Worm (Caenorhabditis elegans) whole organism, mixed stage, embryonic: ENCODE results near the gene B0198.2.

ENCODE experiments used
- M03D4.4 ChIP-seq: sonication (generic microtip); optimal IDR thresholded peaks from 2 replicates; lab custom pipeline; 2017; ENCODE audit warnings: mild to moderate bottlenecking, missing genetic modification characterization, missing compliant biosample characterization
- bed-3 ChIP-seq: fragments of 200-800 bp; sonication (Bioruptor generic); optimal IDR thresholded peaks from 3 replicates; lab custom pipeline; 2018; ENCODE audit warnings: mild to moderate bottlenecking, missing genetic modification characterization, moderate library complexity, missing compliant biosample characterization
- blmp-1 ChIP-seq: fragments of 150-350 bp; optimal IDR thresholded peaks from 2 replicates; lab custom pipeline; 2014; ENCODE audit warnings: missing biosample characterization, missing genetic modification characterization
- ceh-39 ChIP-seq: fragments of 150-350 bp; optimal IDR thresholded peaks from 2 replicates; lab custom pipeline; 2014; ENCODE audit warnings: missing biosample characterization, missing genetic modification characterization
- ceh-43 ChIP-seq: fragments of 200-800 bp; sonication (Bioruptor generic); optimal IDR thresholded peaks from 2 replicates; lab custom pipeline; 2018; ENCODE audit warnings: mild to moderate bottlenecking, missing genetic modification characterization, moderate library complexity, missing compliant biosample characterization
- ceh-83 ChIP-seq: fragments of 200-800 bp; sonication (Bioruptor generic); optimal IDR thresholded peaks from 2 replicates; lab custom pipeline; 2018; ENCODE audit warnings: mild to moderate bottlenecking, missing genetic modification characterization, missing compliant biosample characterization
- ces-1 ChIP-seq: fragments of 150-350 bp; optimal IDR thresholded peaks from 2 replicates; lab custom pipeline; 2014; ENCODE audit warnings: missing biosample characterization, missing genetic modification reagents, missing genetic modification characterization
- cnd-1 ChIP-seq: fragments of 200-800 bp; sonication (Bioruptor generic); optimal IDR thresholded peaks from 2 replicates; lab custom pipeline; 2018; ENCODE audit warnings: mild to moderate bottlenecking, missing genetic modification characterization, missing compliant biosample characterization
- drap-1 ChIP-seq: fragments of 200-800 bp; sonication (Bioruptor generic); optimal IDR thresholded peaks from 3 replicates; lab custom pipeline; 2018; ENCODE audit warnings: mild to moderate bottlenecking, missing genetic modification characterization, missing compliant biosample characterization
- elt-1 ChIP-seq: sonication (generic microtip); optimal IDR thresholded peaks from 2 replicates; lab custom pipeline; 2017; ENCODE audit warnings: missing genetic modification characterization, mild to moderate bottlenecking, missing compliant biosample characterization, antibody characterized with exemption, moderate library complexity, borderline replicate concordance; ENCODE audit not compliant: insufficient read depth
- elt-3 ChIP-seq: fragments of 150-350 bp; optimal IDR thresholded peaks from 2 replicates; lab custom pipeline; 2014; ENCODE audit warnings: missing biosample characterization, missing genetic modification characterization
- flh-1 ChIP-seq: fragments of 200-800 bp; sonication (Bioruptor generic); optimal IDR thresholded peaks from 2 replicates; lab custom pipeline; 2018; ENCODE audit warnings: mild to moderate bottlenecking, missing genetic modification characterization, moderate library complexity, missing compliant biosample characterization
- ham-2 ChIP-seq: fragments of 200-800 bp; sonication (Bioruptor generic); optimal IDR thresholded peaks from 2 replicates; lab custom pipeline; 2018; ENCODE audit warnings: mild to moderate bottlenecking, missing genetic modification characterization, missing compliant biosample characterization
- lin-13 ChIP-seq: fragments of 150-350 bp; optimal IDR thresholded peaks from 2 replicates; lab custom pipeline; 2014; ENCODE audit warnings: missing biosample characterization, missing genetic modification characterization
- lin-32 ChIP-seq: fragments of 200-800 bp; sonication (Bioruptor generic); optimal IDR thresholded peaks from 2 replicates; lab custom pipeline; 2018; ENCODE audit warnings: mild to moderate bottlenecking, missing genetic modification characterization, missing compliant biosample characterization
- lsy-2 ChIP-seq: fragments of 150-350 bp; optimal IDR thresholded peaks from 2 replicates; lab custom pipeline; 2014; ENCODE audit warnings: missing biosample characterization, missing genetic modification characterization
- mab-5 ChIP-seq: fragments of 150-350 bp; optimal IDR thresholded peaks from 2 replicates; lab custom pipeline; 2014; ENCODE audit warnings: missing biosample characterization, missing genetic modification characterization
- mep-1 ChIP-seq: fragments of 150-350 bp; optimal IDR thresholded peaks from 2 replicates; lab custom pipeline; 2017; ENCODE audit warnings: missing biosample characterization, missing genetic modification reagents, missing genetic modification characterization, inconsistent platforms
- nhr-2 ChIP-seq: fragments of 150-350 bp; optimal IDR thresholded peaks from 2 replicates; lab custom pipeline; 2014; ENCODE audit warnings: missing biosample characterization, missing genetic modification characterization
- nhr-237 ChIP-seq: fragments of 150-350 bp; optimal IDR thresholded peaks from 2 replicates; lab custom pipeline; 2014; ENCODE audit warnings: missing biosample characterization, missing genetic modification characterization
- nhr-28 ChIP-seq: fragments of 150-350 bp; optimal IDR thresholded peaks from 2 replicates; lab custom pipeline; 2014; ENCODE audit warnings: missing biosample characterization, missing genetic modification characterization
- nhr-76 ChIP-seq: sonication (generic microtip); optimal IDR thresholded peaks from 2 replicates; lab custom pipeline; 2017; ENCODE audit warnings: missing biosample characterization, missing genetic modification characterization
- pha-4 ChIP-seq: fragments of 150-350 bp; optimal IDR thresholded peaks from 2 replicates; lab custom pipeline; 2018; ENCODE audit warnings: missing biosample characterization, missing genetic modification reagents, missing genetic modification characterization
- sem-2 ChIP-seq: fragments of 200-800 bp; sonication (Bioruptor generic); optimal IDR thresholded peaks from 2 replicates; lab custom pipeline; 2018; ENCODE audit warnings: mild to moderate bottlenecking, missing genetic modification characterization, missing compliant biosample characterization
- snpc-4 ChIP-seq: fragments of 150-350 bp; optimal IDR thresholded peaks from 2 replicates; lab custom pipeline; 2014; ENCODE audit warnings: missing biosample characterization, missing genetic modification characterization
- sptf-1 ChIP-seq: sonication (generic microtip); optimal IDR thresholded peaks from 2 replicates; lab custom pipeline; 2017; ENCODE audit warnings: mild to moderate bottlenecking, missing genetic modification characterization, moderate library complexity, missing compliant biosample characterization
- tbx-8 ChIP-seq: fragments of 200-800 bp; sonication (Bioruptor generic); optimal IDR thresholded peaks from 2 replicates; lab custom pipeline; 2018; ENCODE audit warnings: mild to moderate bottlenecking, missing genetic modification characterization, moderate library complexity, missing compliant biosample characterization
- unc-120 ChIP-seq: sonication (generic microtip); optimal IDR thresholded peaks from 2 replicates; lab custom pipeline; 2017; ENCODE audit warnings: missing genetic modification characterization, missing compliant biosample characterization; ENCODE audit not compliant: poor library complexity, severe bottlenecking
- unc-39 ChIP-seq: fragments of 150-350 bp; optimal IDR thresholded peaks from 2 replicates; lab custom pipeline; 2014; ENCODE audit warnings: missing biosample characterization, missing genetic modification characterization
- unc-62 ChIP-seq: fragments of 150-350 bp; optimal IDR thresholded peaks from 2 replicates; lab custom pipeline; 2014; ENCODE audit warnings: missing biosample characterization, missing genetic modification reagents, missing genetic modification characterization
- zip-8 ChIP-seq: fragments of 150-350 bp; optimal IDR thresholded peaks from 2 replicates; lab custom pipeline; 2014; ENCODE audit warnings: missing biosample characterization, missing genetic modification characterization

The B0198.2 gene

DNA sequence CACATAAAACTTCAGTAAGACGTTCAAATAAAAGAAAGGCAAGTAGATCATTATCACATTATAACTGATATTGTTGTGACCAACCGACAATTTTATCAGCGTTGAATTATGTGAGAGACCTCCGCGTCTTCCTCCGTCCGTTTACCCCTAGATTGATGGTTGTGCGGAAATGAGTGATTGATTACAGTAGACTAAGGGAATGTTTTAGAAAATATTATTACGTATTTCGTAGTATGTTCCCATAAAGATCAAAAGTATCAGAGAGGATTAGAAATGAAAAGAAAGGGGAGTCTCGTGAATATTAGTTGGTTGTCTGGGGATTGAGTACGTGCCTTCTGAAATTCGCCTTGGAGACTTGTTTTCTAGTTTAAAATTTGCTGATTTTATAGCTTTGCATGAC lies 13.2 kb downstream of the B0198.2 start:
- no peak for TF ChIP-seq ham-2 (GFP tag; lab: Kevin White, UChicago)
- TF ChIP-seq tbx-8: no peak
- TF ChIP-seq pha-4 (tag; lab: Kevin White, UChicago): no peak
- peak; percentile 29 for TF ChIP-seq unc-62 (GFP tag; lab: Kevin White, UChicago)

DNA sequence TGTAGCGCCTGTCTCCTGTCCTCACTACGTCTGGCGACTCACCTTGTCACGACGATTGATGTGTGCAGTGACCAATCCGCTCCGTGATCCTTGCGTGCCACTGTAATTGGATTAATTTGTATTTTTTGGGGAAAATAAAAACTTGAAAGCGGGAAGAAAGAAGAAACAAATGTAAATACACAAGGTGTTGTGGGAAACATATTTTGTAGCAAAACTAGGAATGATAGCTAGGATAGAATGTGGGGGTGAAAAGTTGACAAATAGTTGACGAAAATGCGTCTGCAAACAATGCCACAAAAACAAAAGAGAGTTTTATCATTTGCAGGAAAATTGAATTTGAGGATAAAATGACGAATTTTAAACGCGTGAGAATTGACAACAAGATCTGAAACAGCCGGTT lies 31.4 kb downstream of the B0198.2 start, which contains the start of gene B0198.3:
Gene B0198.3 (minus strand): TSS at position 101 of the 400 bp plus-strand sequence.
- TF ChIP-seq ceh-83 (GFP tag; lab: Kevin White, UChicago): no peak
- no peak for TF ChIP-seq mab-5 (tag; lab: Kevin White, UChicago)
- TF ChIP-seq ceh-39 (tag; lab: Kevin White, UChicago): no peak
- TF ChIP-seq nhr-76 (tag; lab: Kevin White, UChicago): no peak
- no peak for TF ChIP-seq lsy-2 (tag; lab: Kevin White, UChicago)
- no peak for TF ChIP-seq nhr-237 (tag; lab: Kevin White, UChicago)
- TF ChIP-seq pha-4 (tag; lab: Kevin White, UChicago): no peak
- no peak for TF ChIP-seq flh-1 (GFP tag; lab: Kevin White, UChicago)
- TF ChIP-seq zip-8 (tag; lab: Kevin White, UChicago): no peak
- TF ChIP-seq elt-3 (tag; lab: Kevin White, UChicago): no peak
- TF ChIP-seq mep-1 (tag; lab: Kevin White, UChicago): no peak
- TF ChIP-seq unc-39 (tag; lab: Kevin White, UChicago): no peak
- no peak for TF ChIP-seq bed-3 (GFP tag; lab: Kevin White, UChicago)
- TF ChIP-seq ceh-43 (GFP tag; lab: Kevin White, UChicago): no peak
- TF ChIP-seq nhr-2 (tag; lab: Kevin White, UChicago): no peak
- no peak for TF ChIP-seq unc-120
- no peak for TF ChIP-seq sptf-1 (tag; lab: Kevin White, UChicago)
- TF ChIP-seq nhr-28 (tag; lab: Kevin White, UChicago): no peak
- TF ChIP-seq cnd-1 (tag; lab: Kevin White, UChicago): no peak

DNA sequence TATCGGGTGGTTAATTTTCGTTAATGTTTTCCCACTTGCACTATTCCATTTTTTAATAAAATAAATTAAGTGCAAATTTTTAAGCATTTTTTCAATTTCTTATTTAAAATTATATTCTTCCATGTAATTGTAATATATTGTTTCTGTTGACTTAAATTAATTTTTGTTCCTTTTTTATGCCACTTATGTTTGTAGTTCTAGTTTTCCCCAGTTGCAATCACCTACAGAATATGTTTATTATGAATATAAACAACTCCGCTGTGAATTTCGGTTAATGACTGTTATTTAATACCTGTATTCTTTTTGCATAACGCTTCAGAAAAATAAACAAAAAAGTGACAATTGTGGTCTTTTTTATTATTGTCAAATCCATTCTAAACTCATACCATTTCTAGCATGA lies 39.4 kb downstream of the B0198.2 start, which contains the start of gene lgc-23:
Gene lgc-23 (plus strand): TSS at position 301 of the 400 bp plus-strand sequence.
- no peak for TF ChIP-seq zip-8 (tag; lab: Kevin White, UChicago)
- TF ChIP-seq ceh-39 (tag; lab: Kevin White, UChicago): no peak

DNA sequence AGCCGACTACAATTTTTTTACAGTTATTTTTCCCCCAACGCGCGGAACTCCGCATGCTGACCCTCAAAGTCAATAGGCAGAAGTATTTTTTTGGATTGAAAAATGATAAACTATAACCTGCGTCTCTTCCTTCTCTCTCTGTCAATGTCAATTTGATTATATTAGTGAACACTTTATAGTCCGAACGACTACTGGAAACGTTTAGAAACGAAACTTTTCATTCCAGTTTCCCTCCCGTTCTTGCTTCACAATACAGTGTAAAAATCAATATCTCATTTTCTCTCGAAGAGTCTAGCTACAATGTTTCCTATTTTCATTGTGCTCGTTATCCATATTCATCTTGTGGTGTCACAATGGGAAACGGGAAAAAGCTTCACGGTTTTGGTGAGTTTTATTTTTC lies 42.7 kb downstream of the B0198.2 start, which contains the start of gene lgc-24:
Gene lgc-24 (plus strand): TSS at position 301 of the 400 bp plus-strand sequence.
- TF ChIP-seq elt-3 (tag; lab: Kevin White, UChicago): no peak

DNA sequence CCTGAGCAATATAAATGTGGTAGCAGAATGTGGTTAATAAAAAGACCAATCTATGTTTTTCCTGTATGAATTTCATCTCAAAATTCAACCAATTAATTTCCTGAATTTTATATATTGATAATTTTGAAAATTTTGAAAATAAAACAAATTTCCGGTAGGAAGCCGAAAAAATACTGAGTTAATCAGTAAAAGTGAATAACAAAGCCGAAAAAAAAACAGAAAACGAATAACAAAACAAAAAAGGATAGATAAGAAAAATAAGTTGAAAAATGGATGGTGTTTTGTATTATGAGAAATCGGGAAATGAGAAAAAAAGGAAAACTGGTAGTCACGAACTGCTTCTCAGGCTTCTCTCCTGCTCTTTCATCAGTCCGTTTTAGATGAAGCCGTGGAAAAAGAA lies 48.2 kb downstream of the B0198.2 start, which contains the start of gene tmem-145:
Gene tmem-145 (minus strand): TSS at position 101 of the 400 bp plus-strand sequence.
- TF ChIP-seq flh-1 (GFP tag; lab: Kevin White, UChicago) (no peak), drap-1 (GFP tag; lab: Kevin White, UChicago) (no peak), M03D4.4 (tag; lab: Kevin White, UChicago) (no peak), mep-1 (tag; lab: Kevin White, UChicago) (no peak), elt-1 (tag; lab: Kevin White, UChicago) (no peak), pha-4 (tag; lab: Kevin White, UChicago) (no peak), lin-13 (tag; lab: Kevin White, UChicago) (no peak), blmp-1 (no peak), nhr-28 (tag; lab: Kevin White, UChicago) (no peak), sem-2 (GFP tag; lab: Kevin White, UChicago) (no peak), unc-120 (no peak), ces-1 (no peak), bed-3 (GFP tag; lab: Kevin White, UChicago) (no peak), lin-32 (GFP tag; lab: Kevin White, UChicago) (no peak), snpc-4 (no peak)
